Fruit fly (Drosophila melanogaster) whole organism, embryonic: ENCODE measurements around the gene Gyc88E.

Source experiments
- ATbp ChIP-seq: fragments of 200-800 bp; sonication (Bioruptor generic); optimal IDR thresholded peaks from 2 replicates; lab custom pipeline; 2017; ENCODE audit warnings: missing biosample characterization, mild to moderate bottlenecking, missing genetic modification characterization, missing genetic modification reagents
- Adf1 ChIP-seq: fragments of 200-800 bp; sonication (Bioruptor generic); IDR thresholded peaks from 2 replicates; pipeline ENCODE4 v1.3.6; 2022; ENCODE audit warnings: missing biosample characterization, missing genetic modification characterization
- C15 ChIP-seq: fragments of 200-800 bp; sonication (Bioruptor generic); IDR thresholded peaks from 3 replicates; pipeline ENCODE4 v1.3.6; 2022; ENCODE audit warnings: missing biosample characterization, missing genetic modification characterization
- CG10274 ChIP-seq: fragments of 200-800 bp; sonication (Bioruptor generic); optimal IDR thresholded peaks from 3 replicates; lab custom pipeline; 2017; ENCODE audit warnings: missing biosample characterization, mild to moderate bottlenecking, missing genetic modification characterization
- CG13775 ChIP-seq: fragments of 200-800 bp; sonication (Bioruptor generic); optimal IDR thresholded peaks from 3 replicates; lab custom pipeline; 2017; ENCODE audit warnings: missing biosample characterization, mild to moderate bottlenecking, missing genetic modification characterization
- CG1647 ChIP-seq: fragments of 200-800 bp; sonication (Bioruptor generic); optimal IDR thresholded peaks from 3 replicates; lab custom pipeline; 2016; ENCODE audit warnings: missing biosample characterization, missing genetic modification characterization
- CG2116 ChIP-seq: fragments of 200-800 bp; sonication (Bioruptor generic); optimal IDR thresholded peaks from 3 replicates; lab custom pipeline; 2018; ENCODE audit warnings: missing biosample characterization, mild to moderate bottlenecking, missing genetic modification characterization
- CG2889 ChIP-seq: fragments of 200-800 bp; sonication (Bioruptor generic); IDR thresholded peaks from 3 replicates; pipeline ENCODE4 v1.3.6; 2022; ENCODE audit warnings: missing biosample characterization, missing genetic modification characterization
- CG30403 ChIP-seq: fragments of 200-800 bp; sonication (Bioruptor generic); optimal IDR thresholded peaks from 3 replicates; lab custom pipeline; 2016; ENCODE audit warnings: missing biosample characterization, missing genetic modification characterization
- CG32532 ChIP-seq: fragments of 200-800 bp; sonication (Bioruptor generic); IDR thresholded peaks from 2 replicates; pipeline ENCODE4 v1.3.6; 2022; ENCODE audit warnings: missing biosample characterization, missing genetic modification characterization
- CG32767 ChIP-seq: fragments of 200-800 bp; sonication (Bioruptor generic); IDR thresholded peaks from 2 replicates; pipeline ENCODE4 v1.3.6; 2022; ENCODE audit warnings: missing biosample characterization, missing genetic modification characterization
- CG43689 ChIP-seq: fragments of 200-800 bp; sonication (Bioruptor generic); IDR thresholded peaks from 2 replicates; pipeline ENCODE4 v1.3.6; 2022; ENCODE audit warnings: missing biosample characterization, missing genetic modification characterization
- CG6765 ChIP-seq: fragments of 200-800 bp; sonication (Bioruptor generic); optimal IDR thresholded peaks from 3 replicates; lab custom pipeline; 2017; ENCODE audit warnings: missing biosample characterization, mild to moderate bottlenecking, missing genetic modification characterization
- CG6791 ChIP-seq: fragments of 200-800 bp; sonication (Bioruptor generic); IDR thresholded peaks from 3 replicates; pipeline ENCODE4 v1.3.6; 2022; ENCODE audit warnings: missing biosample characterization, missing genetic modification characterization; ENCODE audit not compliant: partially characterized antibody
- CG7271 ChIP-seq: fragments of 200-800 bp; sonication (Bioruptor generic); optimal IDR thresholded peaks from 2 replicates; lab custom pipeline; 2018; ENCODE audit warnings: missing biosample characterization, mild to moderate bottlenecking, missing genetic modification characterization, moderate library complexity
- CG7745 ChIP-seq: fragments of 200-800 bp; sonication (Bioruptor generic); optimal IDR thresholded peaks from 2 replicates; lab custom pipeline; 2018; ENCODE audit warnings: missing biosample characterization, mild to moderate bottlenecking, missing genetic modification characterization, moderate library complexity
- CG8388 ChIP-seq: fragments of 200-800 bp; sonication (Bioruptor generic); optimal IDR thresholded peaks from 2 replicates; lab custom pipeline; 2019; ENCODE audit warnings: missing biosample characterization, mild to moderate bottlenecking, missing genetic modification characterization, moderate library complexity
- CG9727 ChIP-seq: fragments of 200-800 bp; sonication (Bioruptor generic); optimal IDR thresholded peaks from 3 replicates; lab custom pipeline; 2017; ENCODE audit warnings: missing biosample characterization, mild to moderate bottlenecking, missing genetic modification characterization
- CoRest ChIP-seq: fragments of 200-800 bp; sonication (Bioruptor generic); optimal IDR thresholded peaks from 3 replicates; lab custom pipeline; 2018; ENCODE audit warnings: missing biosample characterization, mild to moderate bottlenecking, missing genetic modification characterization, moderate library complexity
- D19A ChIP-seq: fragments of 200-800 bp; optimal IDR thresholded peaks from 3 replicates; lab custom pipeline; 2019; ENCODE audit warnings: missing biosample characterization, mild to moderate bottlenecking, missing genetic modification characterization, moderate library complexity
- Dbx ChIP-seq: fragments of 200-800 bp; sonication (Bioruptor generic); IDR thresholded peaks from 3 replicates; pipeline ENCODE4 v1.3.6; 2022; ENCODE audit warnings: missing biosample characterization, missing genetic modification characterization
- Dfd ChIP-seq, 2 experiments: fragments of >200 bp; optimal IDR thresholded peaks; 2 replicates each; lab custom pipeline; 2017; ENCODE audit warnings: missing biosample characterization in 2 of 2, missing genetic modification characterization in 2 of 2
- Doc3 ChIP-seq: fragments of 200-800 bp; sonication (Bioruptor generic); IDR thresholded peaks from 3 replicates; pipeline ENCODE4 v1.3.6; 2022; ENCODE audit warnings: missing biosample characterization, missing genetic modification characterization; ENCODE audit not compliant: partially characterized antibody
- Dp ChIP-seq: fragments of 200-800 bp; sonication (Bioruptor generic); optimal IDR thresholded peaks from 2 replicates; lab custom pipeline; 2018; ENCODE audit warnings: missing biosample characterization, mild to moderate bottlenecking, missing genetic modification characterization, moderate library complexity
- ERR ChIP-seq: fragments of 200-800 bp; sonication (Bioruptor generic); optimal IDR thresholded peaks from 2 replicates; lab custom pipeline; 2016; ENCODE audit warnings: missing biosample characterization, missing genetic modification characterization
- HLH54F ChIP-seq: fragments of 200-800 bp; sonication (Bioruptor generic); optimal IDR thresholded peaks from 3 replicates; lab custom pipeline; 2016; ENCODE audit warnings: missing biosample characterization, missing genetic modification characterization
- Hr39 ChIP-seq: fragments of >200 bp; optimal IDR thresholded peaks from 2 replicates; lab custom pipeline; 2017
- Hr51 ChIP-seq, 2 experiments: fragments of 200-800 bp; sonication (Bioruptor generic); optimal IDR thresholded peaks; 2 replicates in 1 of 2; 3 replicates in 1 of 2; lab custom pipeline; 2016 to 2018; ENCODE audit warnings: missing biosample characterization in 2 of 2, missing genetic modification characterization in 2 of 2, mild to moderate bottlenecking in 1 of 2, moderate library complexity in 1 of 2
- Hsf ChIP-seq: fragments of 200-800 bp; sonication (Bioruptor generic); optimal IDR thresholded peaks from 3 replicates; lab custom pipeline; 2016; ENCODE audit warnings: missing biosample characterization, missing genetic modification characterization
- MESR4 ChIP-seq: fragments of 200-800 bp; sonication (Bioruptor generic); optimal IDR thresholded peaks from 2 replicates; lab custom pipeline; 2018; ENCODE audit warnings: missing biosample characterization, mild to moderate bottlenecking, missing genetic modification characterization, moderate library complexity
- NC2α ChIP-seq: fragments of 200-800 bp; sonication (Bioruptor generic); optimal IDR thresholded peaks from 2 replicates; lab custom pipeline; 2016; ENCODE audit warnings: missing biosample characterization, missing genetic modification characterization
- Nf-YA ChIP-seq: fragments of 200-800 bp; sonication (Bioruptor generic); IDR thresholded peaks from 2 replicates; pipeline ENCODE4 v1.3.6; 2022; ENCODE audit warnings: missing biosample characterization, missing genetic modification characterization
- Rfx ChIP-seq: fragments of 200-800 bp; sonication (Bioruptor generic); IDR thresholded peaks from 2 replicates; pipeline ENCODE4 v1.3.6; 2022; ENCODE audit warnings: missing biosample characterization, missing genetic modification characterization
- Stat92E ChIP-seq, 3 experiments: fragments of >200 bp in 2 of 3; fragments of 200-800 bp in 1 of 3; sonication (Bioruptor generic) in 1 of 3; optimal IDR thresholded peaks; 2 replicates each; lab custom pipeline; 2017 to 2019; ENCODE audit warnings: missing biosample characterization in 3 of 3, missing genetic modification characterization in 3 of 3, mild to moderate bottlenecking in 1 of 3, moderate library complexity in 1 of 3
- cg ChIP-seq: fragments of 200-800 bp; sonication (Bioruptor generic); optimal IDR thresholded peaks from 3 replicates; lab custom pipeline; 2019; ENCODE audit warnings: missing biosample characterization, mild to moderate bottlenecking, missing genetic modification characterization, moderate library complexity
- chn ChIP-seq: fragments of 200-800 bp; sonication (Bioruptor generic); optimal IDR thresholded peaks from 2 replicates; lab custom pipeline; 2016; ENCODE audit warnings: missing biosample characterization, missing genetic modification characterization
- dpn ChIP-seq, 2 experiments: fragments of 200-800 bp; sonication (Bioruptor generic); optimal IDR thresholded peaks; 3 replicates each; lab custom pipeline; 2016; ENCODE audit warnings: missing biosample characterization in 2 of 2, missing genetic modification characterization in 2 of 2
- gsb ChIP-seq: fragments of 200-800 bp; sonication (Bioruptor generic); IDR thresholded peaks from 2 replicates; pipeline ENCODE4 v1.3.6; 2022; ENCODE audit warnings: missing biosample characterization, missing genetic modification characterization
- her ChIP-seq: fragments of 200-800 bp; sonication (Bioruptor generic); optimal IDR thresholded peaks from 2 replicates; lab custom pipeline; 2016; ENCODE audit warnings: missing biosample characterization, missing genetic modification characterization
- pb ChIP-seq: fragments of 200-800 bp; sonication (Bioruptor generic); optimal IDR thresholded peaks from 3 replicates; lab custom pipeline; 2016; ENCODE audit warnings: missing biosample characterization, missing genetic modification characterization
- pum ChIP-seq: fragments of 200-800 bp; sonication (Bioruptor generic); optimal IDR thresholded peaks from 2 replicates; lab custom pipeline; 2016; ENCODE audit warnings: missing biosample characterization, missing genetic modification characterization
- schlank ChIP-seq: fragments of 200-800 bp; sonication (Bioruptor generic); optimal IDR thresholded peaks from 2 replicates; lab custom pipeline; 2018; ENCODE audit warnings: missing biosample characterization, mild to moderate bottlenecking, missing genetic modification characterization
- sim ChIP-seq: fragments of 200-800 bp; sonication (Bioruptor generic); IDR thresholded peaks from 2 replicates; pipeline ENCODE4 v1.3.6; 2022; ENCODE audit warnings: missing biosample characterization, missing genetic modification characterization
- sob ChIP-seq: fragments of 200-800 bp; sonication (Bioruptor generic); IDR thresholded peaks from 2 replicates; pipeline ENCODE4 v1.3.6; 2022; ENCODE audit warnings: missing biosample characterization, missing genetic modification characterization
- sqz ChIP-seq: fragments of 200-800 bp; sonication (Bioruptor generic); optimal IDR thresholded peaks from 3 replicates; lab custom pipeline; 2018; ENCODE audit warnings: missing biosample characterization, mild to moderate bottlenecking, missing genetic modification characterization
- sr ChIP-seq: fragments of 200-800 bp; sonication (Bioruptor generic); IDR thresholded peaks from 3 replicates; pipeline ENCODE4 v1.3.6; 2022; ENCODE audit warnings: missing biosample characterization, missing genetic modification characterization
- tap ChIP-seq: fragments of 200-800 bp; optimal IDR thresholded peaks from 3 replicates; lab custom pipeline; 2019; ENCODE audit warnings: missing biosample characterization, mild to moderate bottlenecking, missing genetic modification characterization, moderate library complexity
- ttk ChIP-seq: fragments of 200-800 bp; sonication (Bioruptor generic); IDR thresholded peaks from 2 replicates; pipeline ENCODE4 v2.1.2; 2022; ENCODE audit warnings: missing biosample characterization, missing genetic modification characterization
- tup ChIP-seq: fragments of 200-800 bp; sonication (Bioruptor generic); optimal IDR thresholded peaks from 2 replicates; lab custom pipeline; 2016; ENCODE audit warnings: missing biosample characterization, mild to moderate bottlenecking, missing genetic modification characterization, moderate library complexity
- vfl ChIP-seq: fragments of 200-800 bp; sonication (Bioruptor generic); optimal IDR thresholded peaks from 2 replicates; lab custom pipeline; 2016; ENCODE audit warnings: missing biosample characterization, missing genetic modification characterization
- z ChIP-seq: fragments of 200-800 bp; sonication (Bioruptor generic); IDR thresholded peaks from 3 replicates; pipeline ENCODE4 v1.3.6; 2022; ENCODE audit warnings: missing biosample characterization, missing genetic modification characterization

Gyc88E gene

dm6 chr3R:15229329-15229876, 79.2 kb downstream of the Gyc88E start, which contains the start of the genes Art3 and mRpS10 (continued):
- TF ChIP-seq ERR (GFP tag; lab: Kevin White, UChicago) = peak; percentile 98
- TF ChIP-seq CG6791 (GFP tag; lab: Robert Waterston, UW) = no peak
- TF ChIP-seq HLH54F (GFP tag; lab: Kevin White, UChicago) = peak; percentile 100
- peak; percentile 99 for TF ChIP-seq vfl
- peak; percentile 94 for TF ChIP-seq CG2116 (GFP tag; lab: Kevin White, UChicago)
- TF ChIP-seq pb (GFP tag; lab: Kevin White, UChicago) = peak; percentile 100
- TF ChIP-seq Nf-YA (GFP tag; lab: Robert Waterston, UW) = peak; percentile 100
- TF ChIP-seq CG1647 = peak; percentile 100
- peak; percentile 100 for TF ChIP-seq chn
- peak; percentile 100 for TF ChIP-seq CG7271 (tag; lab: Kevin White, UChicago)
- TF ChIP-seq ATbp = peak; percentile 99
- TF ChIP-seq CG10274 (GFP tag; lab: Kevin White, UChicago) = peak; percentile 96
- peak; percentile 100 for TF ChIP-seq Dbx (GFP tag; lab: Robert Waterston, UW)
- peak; percentile 7 for TF ChIP-seq cg (GFP tag; lab: Kevin White, UChicago)
- peak; percentile 88 for TF ChIP-seq z (GFP tag; lab: Robert Waterston, UW)
- TF ChIP-seq CG43689 (GFP tag; lab: Robert Waterston, UW) = peak; percentile 99
- peak; percentile 100 for TF ChIP-seq CG2889
- peak; percentile 100 for TF ChIP-seq Hsf
- peak; percentile 99 for TF ChIP-seq CG6765 (GFP tag; lab: Kevin White, UChicago)
- TF ChIP-seq Dp (GFP tag; lab: Kevin White, UChicago) = peak; percentile 68
- peak; percentile 100 for TF ChIP-seq sim
- TF ChIP-seq CG7745 (tag; lab: Kevin White, UChicago) = peak; percentile 99
- peak; percentile 98 for TF ChIP-seq tup (GFP tag; lab: Kevin White, UChicago)
- peak; percentile 100 for TF ChIP-seq CoRest (tag; lab: Kevin White, UChicago)
- TF ChIP-seq C15 = peak; percentile 100
- peak; percentile 100 for TF ChIP-seq sob
- peak in 1 of 2 experiments; percentile 98 for TF ChIP-seq Dfd (GFP tag; optimal IDR thresholded peaks at IDR 0.05; lab: Kevin White, UChicago)
- peak; percentile 100 for TF ChIP-seq CG8388 (GFP tag; lab: Kevin White, UChicago)
- peak; percentile 100 for TF ChIP-seq CG30403 (GFP tag; lab: Kevin White, UChicago)
- peak; percentile 100 for TF ChIP-seq schlank (tag; lab: Kevin White, UChicago)
- TF ChIP-seq Doc3 = no peak
- TF ChIP-seq dpn (GFP tag; optimal IDR thresholded peaks at IDR 0.05; lab: Kevin White, UChicago) = peak; percentile 100
- peak; percentile 100 for TF ChIP-seq sqz
- TF ChIP-seq tap (tag; lab: Kevin White, UChicago) = peak; percentile 100
- TF ChIP-seq ttk (GFP tag; lab: Robert Waterston, UW) = peak; percentile 100
- peak; percentile 99 for TF ChIP-seq sr
- peak; percentile 100 for TF ChIP-seq CG13775 (GFP tag; lab: Kevin White, UChicago)
- TF ChIP-seq pum = peak; percentile 100
- TF ChIP-seq Hr39 (lab: Kevin White, UChicago) = no peak
- peak; percentile 98 for TF ChIP-seq her (GFP tag; lab: Kevin White, UChicago)
- peak; percentile 93 for TF ChIP-seq MESR4 (GFP tag; lab: Kevin White, UChicago)
- TF ChIP-seq NC2α (GFP tag; lab: Kevin White, UChicago) = peak; percentile 99
- TF ChIP-seq D19A (tag; lab: Kevin White, UChicago) = peak; percentile 99
- peak; percentile 100 for TF ChIP-seq Hr51 (GFP tag; optimal IDR thresholded peaks at IDR 0.05; lab: Kevin White, UChicago)
- peak; percentile 95 for TF ChIP-seq Adf1 (GFP tag; lab: Robert Waterston, UW)
- TF ChIP-seq Stat92E (GFP tag; optimal IDR thresholded peaks at IDR 0.05; lab: Kevin White, UChicago) = peak in 1 of 3 experiments; percentile 100
- peak; percentile 100 for TF ChIP-seq gsb (GFP tag; lab: Robert Waterston, UW)
- TF ChIP-seq Rfx (GFP tag; lab: Robert Waterston, UW) = peak; percentile 100
- peak; percentile 100 for TF ChIP-seq CG9727 (GFP tag; lab: Kevin White, UChicago)
- peak; percentile 100 for TF ChIP-seq CG32767 (GFP tag; lab: Robert Waterston, UW)
- peak; percentile 100 for TF ChIP-seq CG32532 (GFP tag; lab: Robert Waterston, UW)
